Worm (Caenorhabditis elegans) whole organism, L3 larva: Measurements from ENCODE around the gene C43F9.11.

ENCODE experiments used
- R02D3.7 ChIP-seq: fragments of 150-350 bp; optimal IDR thresholded peaks from 2 replicates; lab custom pipeline; 2014; ENCODE audit warnings: missing biosample characterization, missing genetic modification characterization
- ama-1 ChIP-seq: fragments of 150-350 bp; optimal IDR thresholded peaks from 2 replicates; lab custom pipeline; 2018
- ceh-28 ChIP-seq: fragments of 150-350 bp; optimal IDR thresholded peaks from 2 replicates; lab custom pipeline; 2014; ENCODE audit warnings: missing biosample characterization, missing genetic modification reagents, missing genetic modification characterization
- ceh-82 ChIP-seq: fragments of 150-350 bp; optimal IDR thresholded peaks from 2 replicates; lab custom pipeline; 2014; ENCODE audit warnings: missing biosample characterization, missing genetic modification characterization
- daf-12 ChIP-seq: fragments of 150-350 bp; optimal IDR thresholded peaks from 2 replicates; lab custom pipeline; 2014; ENCODE audit warnings: missing biosample characterization, missing genetic modification reagents, missing genetic modification characterization
- egl-5 ChIP-seq: fragments of 150-350 bp; optimal IDR thresholded peaks from 2 replicates; lab custom pipeline; 2017; ENCODE audit warnings: missing biosample characterization, missing genetic modification reagents, missing genetic modification characterization, inconsistent platforms
- elt-1 ChIP-seq: fragments of 150-350 bp; optimal IDR thresholded peaks from 2 replicates; lab custom pipeline; 2014; ENCODE audit warnings: missing biosample characterization, missing genetic modification characterization
- elt-2 ChIP-seq: sonication (generic microtip); optimal IDR thresholded peaks from 2 replicates; lab custom pipeline; 2016; ENCODE audit warnings: missing genetic modification reagents, mild to moderate bottlenecking, missing genetic modification characterization, missing compliant biosample characterization
- eor-1 ChIP-seq, 2 experiments: fragments of 150-350 bp; optimal IDR thresholded peaks; 2 replicates each; lab custom pipeline; 2014 to 2018; ENCODE audit warnings: missing biosample characterization in 2 of 2, missing genetic modification characterization in 2 of 2
- fkh-10 ChIP-seq: sonication (generic microtip); optimal IDR thresholded peaks from 2 replicates; lab custom pipeline; 2017; ENCODE audit warnings: missing biosample characterization, missing genetic modification reagents, missing genetic modification characterization
- fkh-2 ChIP-seq: fragments of 150-350 bp; optimal IDR thresholded peaks from 2 replicates; lab custom pipeline; 2014; ENCODE audit warnings: missing biosample characterization, missing genetic modification reagents, missing genetic modification characterization
- jun-1 ChIP-seq: fragments of 150-350 bp; optimal IDR thresholded peaks from 2 replicates; lab custom pipeline; 2014; ENCODE audit warnings: missing biosample characterization, missing genetic modification reagents, missing genetic modification characterization
- lin-15B ChIP-seq: fragments of 150-350 bp; optimal IDR thresholded peaks from 2 replicates; lab custom pipeline; 2014; ENCODE audit warnings: missing biosample characterization, missing genetic modification characterization
- lin-39 ChIP-seq: fragments of 150-350 bp; optimal IDR thresholded peaks from 2 replicates; lab custom pipeline; 2018; ENCODE audit warnings: missing biosample characterization, missing genetic modification reagents, missing genetic modification characterization
- mdl-1 ChIP-seq: fragments of 150-350 bp; optimal IDR thresholded peaks from 2 replicates; lab custom pipeline; 2014; ENCODE audit warnings: missing biosample characterization, missing genetic modification characterization
- mml-1 ChIP-seq: fragments of 150-350 bp; sonication (generic microtip); optimal IDR thresholded peaks from 3 replicates; lab custom pipeline; 2014; ENCODE audit warnings: missing biosample characterization, missing genetic modification characterization
- nhr-11 ChIP-seq: fragments of 150-350 bp; optimal IDR thresholded peaks from 2 replicates; lab custom pipeline; 2014; ENCODE audit warnings: missing biosample characterization, missing genetic modification characterization
- nhr-12 ChIP-seq: fragments of 150-350 bp; optimal IDR thresholded peaks from 2 replicates; lab custom pipeline; 2014; ENCODE audit warnings: missing biosample characterization, missing genetic modification characterization
- nhr-23 ChIP-seq: fragments of 150-350 bp; optimal IDR thresholded peaks from 2 replicates; lab custom pipeline; 2014; ENCODE audit warnings: missing biosample characterization, missing genetic modification reagents, missing genetic modification characterization
- nhr-237 ChIP-seq: fragments of 150-350 bp; optimal IDR thresholded peaks from 2 replicates; lab custom pipeline; 2014; ENCODE audit warnings: missing biosample characterization, missing genetic modification characterization
- nhr-25 ChIP-seq: sonication (generic microtip); optimal IDR thresholded peaks from 2 replicates; lab custom pipeline; 2017; ENCODE audit warnings: missing biosample characterization, missing genetic modification characterization
- nhr-43 ChIP-seq: sonication (generic microtip); optimal IDR thresholded peaks from 2 replicates; lab custom pipeline; 2016; ENCODE audit warnings: mild to moderate bottlenecking, missing genetic modification characterization, missing compliant biosample characterization; ENCODE audit not compliant: poor library complexity, severe bottlenecking
- nhr-67 ChIP-seq: fragments of 150-350 bp; optimal IDR thresholded peaks from 2 replicates; lab custom pipeline; 2014; ENCODE audit warnings: missing biosample characterization, missing genetic modification characterization
- nhr-76 ChIP-seq: fragments of 150-350 bp; sonication (generic microtip); optimal IDR thresholded peaks from 5 replicates; lab custom pipeline; 2014; ENCODE audit warnings: missing biosample characterization, missing genetic modification characterization
- nhr-77 ChIP-seq: fragments of 150-350 bp; optimal IDR thresholded peaks from 2 replicates; lab custom pipeline; 2014; ENCODE audit warnings: missing biosample characterization, missing genetic modification characterization
- pha-4 ChIP-seq: fragments of 150-350 bp; optimal IDR thresholded peaks from 2 replicates; lab custom pipeline; 2014; ENCODE audit warnings: missing biosample characterization, missing genetic modification reagents, missing genetic modification characterization
- pqm-1 ChIP-seq: fragments of 150-350 bp; optimal IDR thresholded peaks from 2 replicates; lab custom pipeline; 2017; ENCODE audit warnings: missing biosample characterization, missing genetic modification characterization, inconsistent platforms
- skn-1 ChIP-seq: fragments of 150-350 bp; optimal IDR thresholded peaks from 2 replicates; lab custom pipeline; 2014; ENCODE audit warnings: missing biosample characterization, missing genetic modification characterization
- ztf-11 ChIP-seq: fragments of 150-350 bp; optimal IDR thresholded peaks from 2 replicates; lab custom pipeline; 2014; ENCODE audit warnings: missing biosample characterization, missing genetic modification characterization
- ztf-4 ChIP-seq: fragments of 150-350 bp; optimal IDR thresholded peaks from 2 replicates; lab custom pipeline; 2014; ENCODE audit warnings: missing biosample characterization, missing genetic modification characterization

C43F9.11 gene

DNA sequence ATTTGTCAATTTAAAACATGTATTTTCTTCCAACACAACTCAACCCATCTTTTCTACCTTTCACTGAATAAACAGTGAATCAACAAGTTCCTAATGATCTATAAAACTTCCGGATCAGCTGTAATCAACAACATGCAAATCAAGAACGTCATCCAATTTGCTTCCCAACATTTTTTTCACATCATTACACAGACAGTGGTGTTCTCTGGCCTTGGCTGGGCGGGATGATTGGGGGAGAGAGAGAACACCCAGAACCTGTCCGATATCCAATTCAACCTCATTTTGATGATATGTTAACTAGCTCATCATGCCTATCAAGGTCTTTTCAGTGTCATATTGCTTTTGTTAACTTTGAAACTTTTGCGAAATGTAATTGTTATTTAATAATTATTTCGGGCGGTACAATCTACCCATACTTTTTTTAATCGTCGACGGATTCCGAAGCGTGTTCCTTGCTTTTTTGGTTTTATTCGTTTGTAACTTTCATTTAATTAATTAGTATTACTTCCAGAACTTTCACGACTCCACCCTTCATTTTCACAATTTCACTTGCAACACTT lies 18.4 kb downstream of the C43F9.11 start, which contains the start of gene ptr-14:
TSS of gene ptr-14 (plus strand) at position 510 of the 560 bp plus-strand sequence.
- no peak for TF ChIP-seq lin-39 (tag; lab: Kevin White, UChicago)
- no peak for TF ChIP-seq R02D3.7 (tag; lab: Kevin White, UChicago)
- TF ChIP-seq nhr-25: peak; percentile 66
- peak; percentile 22 for TF ChIP-seq nhr-23 (tag; lab: Kevin White, UChicago)
- TF ChIP-seq nhr-43: peak; percentile 53
- TF ChIP-seq ceh-82: no peak
- no peak for TF ChIP-seq skn-1
- no peak for TF ChIP-seq jun-1 (tag; lab: Kevin White, UChicago)
- no peak for TF ChIP-seq ceh-28 (tag; lab: Kevin White, UChicago)
- no peak for TF ChIP-seq elt-2
- no peak for TF ChIP-seq nhr-11 (tag; lab: Kevin White, UChicago)
- no peak for TF ChIP-seq fkh-10 (GFP tag; lab: Kevin White, UChicago)
- no peak for TF ChIP-seq mdl-1
- TF ChIP-seq nhr-76 (tag; lab: Kevin White, UChicago): no peak
- TF ChIP-seq daf-12 (tag; lab: Kevin White, UChicago): no peak
- TF ChIP-seq ama-1 (lab: Kevin White, UChicago): peak; percentile 11
- TF ChIP-seq pqm-1 (tag; lab: Kevin White, UChicago): no peak

- TF ChIP-seq pha-4 (no peak), ceh-82 (no peak), nhr-11 (tag; lab: Kevin White, UChicago) (no peak), elt-1 (tag; lab: Kevin White, UChicago) (no peak), ceh-28 (tag; lab: Kevin White, UChicago) (no peak), ama-1 (lab: Kevin White, UChicago) (no peak), skn-1 (no peak), lin-15B (tag; lab: Kevin White, UChicago) (no peak), nhr-237 (tag; lab: Kevin White, UChicago) (no peak)
Observed at ce11 chrIV:10616366-10616765, 19.8 kb downstream of the C43F9.11 start.

ce11 chrIV:10617099-10617498 lies 20.5 kb downstream of the C43F9.11 start:
- TF ChIP-seq fkh-10 (GFP tag; lab: Kevin White, UChicago): no peak
- peak; percentile 26 for TF ChIP-seq nhr-23 (tag; lab: Kevin White, UChicago)
- no peak for TF ChIP-seq ama-1 (lab: Kevin White, UChicago)
- no peak for TF ChIP-seq nhr-77 (tag; lab: Kevin White, UChicago)
- peak; percentile 21 for TF ChIP-seq nhr-43
- TF ChIP-seq ztf-11 (tag; lab: Kevin White, UChicago): no peak
- TF ChIP-seq nhr-25: peak; percentile 92
- TF ChIP-seq, all 47 proteins: peak for 3

- TF ChIP-seq mml-1 (tag; lab: Kevin White, UChicago): no peak
- no peak for TF ChIP-seq pqm-1 (tag; lab: Kevin White, UChicago)
- TF ChIP-seq lin-15B (tag; lab: Kevin White, UChicago): no peak
- no peak for TF ChIP-seq eor-1 (tag; optimal IDR thresholded peaks at IDR 0.05; lab: Kevin White, UChicago)
- no peak for TF ChIP-seq fkh-2 (tag; lab: Kevin White, UChicago)
- TF ChIP-seq nhr-237 (tag; lab: Kevin White, UChicago): no peak
- no peak for TF ChIP-seq ztf-4 (tag; lab: Kevin White, UChicago)
- TF ChIP-seq ceh-82: no peak
- TF ChIP-seq nhr-43: no peak
- TF ChIP-seq nhr-11 (tag; lab: Kevin White, UChicago): no peak
- no peak for TF ChIP-seq nhr-12 (tag; lab: Kevin White, UChicago)
- no peak for TF ChIP-seq egl-5
- TF ChIP-seq nhr-76 (tag; lab: Kevin White, UChicago): no peak
- TF ChIP-seq nhr-67 (tag; lab: Kevin White, UChicago): no peak
- no peak for TF ChIP-seq nhr-23 (tag; lab: Kevin White, UChicago)
- TF ChIP-seq nhr-77 (tag; lab: Kevin White, UChicago): no peak
- no peak for TF ChIP-seq skn-1
Observed at ce11 chrIV:10620811-10621210, 24.2 kb downstream of the C43F9.11 start, which contains the start of gene R09H10.7. Gene R09H10.7 (plus strand): TSS chrIV:10621111.

ce11 chrIV:10628724-10629123 lies 32.1 kb downstream of the C43F9.11 start, which contains the start of gene R09H10.5:
Gene R09H10.5 (minus strand): TSS chrIV:10628829.
- TF ChIP-seq elt-2 (peak; percentile 80), ceh-28 (tag; lab: Kevin White, UChicago) (no peak), pqm-1 (tag; lab: Kevin White, UChicago) (peak; percentile 78), nhr-67 (tag; lab: Kevin White, UChicago) (no peak), nhr-25 (no peak)
- TF ChIP-seq, all 47 proteins: peak for 2
